Fruit fly (Drosophila melanogaster) S2 (cell line): ENCODE measurements around the gene Eip93F.

Source experiments
- CG8478 ChIP-seq: fragments of >200 bp; optimal IDR thresholded peaks from 2 replicates; lab custom pipeline; 2018
- CTCF ChIP-seq, 2 experiments: fragments of >200 bp; optimal IDR thresholded peaks; 2 replicates each; lab custom pipeline; 2018

dm6 chr3R:21943982-21944627 is 4.8 kb upstream of the Eip93F start:
- TF ChIP-seq CG8478 (lab: Kevin White, UChicago) (no peak), CTCF (optimal IDR thresholded peaks at IDR 0.05; lab: Kevin White, UChicago) (no peak)
